Fruit fly (Drosophila melanogaster) whole organism, embryonic: ENCODE data around the gene spd-2.

Experiments
- BEAF-32 ChIP-seq: fragments of 200-800 bp; sonication (Bioruptor generic); optimal IDR thresholded peaks from 3 replicates; lab custom pipeline; 2017; ENCODE audit warnings: missing biosample characterization, missing genetic modification characterization, mild to moderate bottlenecking, moderate library complexity, missing genetic modification reagents
- C15 ChIP-seq: fragments of 200-800 bp; sonication (Bioruptor generic); IDR thresholded peaks from 3 replicates; pipeline ENCODE4 v1.3.6; 2022; ENCODE audit warnings: missing biosample characterization, missing genetic modification characterization
- CG10543 ChIP-seq: fragments of 200-800 bp; sonication (Bioruptor generic); optimal IDR thresholded peaks from 3 replicates; lab custom pipeline; 2017; ENCODE audit warnings: missing biosample characterization, mild to moderate bottlenecking, missing genetic modification characterization, moderate library complexity
- CG10979 ChIP-seq: fragments of 200-800 bp; sonication (Bioruptor generic); optimal IDR thresholded peaks from 2 replicates; lab custom pipeline; 2018; ENCODE audit warnings: missing biosample characterization, mild to moderate bottlenecking, missing genetic modification characterization, moderate library complexity
- CG12219 ChIP-seq: fragments of 200-800 bp; sonication (Bioruptor generic); optimal IDR thresholded peaks from 3 replicates; lab custom pipeline; 2018; ENCODE audit warnings: missing biosample characterization, mild to moderate bottlenecking, missing genetic modification characterization
- CG12391 ChIP-seq: fragments of 200-800 bp; sonication (Bioruptor generic); optimal IDR thresholded peaks from 3 replicates; lab custom pipeline; 2018; ENCODE audit warnings: missing biosample characterization, mild to moderate bottlenecking, missing genetic modification characterization, moderate library complexity
- CG14710 ChIP-seq: fragments of 200-800 bp; sonication (Bioruptor generic); optimal IDR thresholded peaks from 3 replicates; lab custom pipeline; 2019; ENCODE audit warnings: missing biosample characterization, mild to moderate bottlenecking, missing genetic modification characterization, moderate library complexity
- CG14860 ChIP-seq: fragments of 200-800 bp; sonication (Bioruptor generic); IDR thresholded peaks from 3 replicates; pipeline ENCODE4 v1.3.6; 2022; ENCODE audit warnings: missing biosample characterization, missing genetic modification characterization; ENCODE audit not compliant: partially characterized antibody
- CG1603 ChIP-seq: fragments of 200-800 bp; sonication (Bioruptor generic); optimal IDR thresholded peaks from 2 replicates; lab custom pipeline; 2019; ENCODE audit warnings: missing biosample characterization, mild to moderate bottlenecking, missing genetic modification characterization, moderate library complexity
- CG17568 ChIP-seq: fragments of 200-800 bp; sonication (Bioruptor generic); optimal IDR thresholded peaks from 2 replicates; lab custom pipeline; 2018; ENCODE audit warnings: missing biosample characterization, mild to moderate bottlenecking, missing genetic modification characterization, moderate library complexity
- CG2202 ChIP-seq: fragments of 200-800 bp; sonication (Bioruptor generic); optimal IDR thresholded peaks from 2 replicates; lab custom pipeline; 2018; ENCODE audit warnings: missing biosample characterization, mild to moderate bottlenecking, missing genetic modification characterization
- CG30020 ChIP-seq: fragments of 200-800 bp; optimal IDR thresholded peaks from 2 replicates; lab custom pipeline; 2019; ENCODE audit warnings: missing biosample characterization, mild to moderate bottlenecking, missing genetic modification characterization, moderate library complexity
- CG34224 ChIP-seq: fragments of 200-800 bp; sonication (Bioruptor generic); IDR thresholded peaks from 3 replicates; pipeline ENCODE4 v1.3.6; 2022; ENCODE audit warnings: missing biosample characterization, missing genetic modification characterization; ENCODE audit not compliant: partially characterized antibody
- CG3995 ChIP-seq: fragments of 200-800 bp; sonication (Bioruptor generic); optimal IDR thresholded peaks from 3 replicates; lab custom pipeline; 2016; ENCODE audit warnings: missing biosample characterization, missing genetic modification characterization
- CG6765 ChIP-seq: fragments of 200-800 bp; sonication (Bioruptor generic); optimal IDR thresholded peaks from 3 replicates; lab custom pipeline; 2017; ENCODE audit warnings: missing biosample characterization, mild to moderate bottlenecking, missing genetic modification characterization
- CG7556 ChIP-seq: fragments of 200-800 bp; sonication (Bioruptor generic); optimal IDR thresholded peaks from 2 replicates; lab custom pipeline; 2017; ENCODE audit warnings: missing biosample characterization, mild to moderate bottlenecking, missing genetic modification characterization
- CG8359 ChIP-seq: fragments of 200-800 bp; sonication (Bioruptor generic); optimal IDR thresholded peaks from 2 replicates; lab custom pipeline; 2017; ENCODE audit warnings: missing biosample characterization, mild to moderate bottlenecking, missing genetic modification characterization, borderline replicate concordance
- CG8765 ChIP-seq: fragments of 200-800 bp; sonication (Bioruptor generic); IDR thresholded peaks from 2 replicates; pipeline ENCODE4 v1.3.6; 2022; ENCODE audit warnings: missing biosample characterization, missing genetic modification characterization
- CG9215 ChIP-seq: fragments of 200-800 bp; sonication (Bioruptor generic); IDR thresholded peaks from 2 replicates; pipeline ENCODE4 v1.3.6; 2022; ENCODE audit warnings: missing biosample characterization, missing genetic modification characterization
- D19A ChIP-seq: fragments of 200-800 bp; optimal IDR thresholded peaks from 3 replicates; lab custom pipeline; 2019; ENCODE audit warnings: missing biosample characterization, mild to moderate bottlenecking, missing genetic modification characterization, moderate library complexity
- Deaf1 ChIP-seq: fragments of 200-800 bp; optimal IDR thresholded peaks from 3 replicates; lab custom pipeline; 2019; ENCODE audit warnings: missing biosample characterization, mild to moderate bottlenecking, missing genetic modification characterization, moderate library complexity
- Doc3 ChIP-seq: fragments of 200-800 bp; sonication (Bioruptor generic); IDR thresholded peaks from 3 replicates; pipeline ENCODE4 v1.3.6; 2022; ENCODE audit warnings: missing biosample characterization, missing genetic modification characterization; ENCODE audit not compliant: partially characterized antibody
- Gug ChIP-seq: fragments of 200-800 bp; sonication (Bioruptor generic); IDR thresholded peaks from 4 replicates; pipeline ENCODE4 v1.3.6; 2022; ENCODE audit warnings: missing biosample characterization, missing genetic modification characterization
- HLHmδ ChIP-seq: fragments of 200-800 bp; sonication (Bioruptor generic); optimal IDR thresholded peaks from 2 replicates; lab custom pipeline; 2018; ENCODE audit warnings: missing biosample characterization, mild to moderate bottlenecking, missing genetic modification characterization, moderate library complexity
- Hr78 ChIP-seq, 2 experiments: fragments of 200-800 bp in 1 of 2; fragments of >200 bp in 1 of 2; sonication (Bioruptor generic) in 1 of 2; optimal IDR thresholded peaks; 2 replicates each; lab custom pipeline; 2017 to 2019; ENCODE audit warnings: missing biosample characterization in 2 of 2, missing genetic modification characterization in 2 of 2, mild to moderate bottlenecking in 1 of 2, moderate library complexity in 1 of 2
- Lhr ChIP-seq: fragments of 200-800 bp; sonication (Bioruptor generic); optimal IDR thresholded peaks from 3 replicates; lab custom pipeline; 2017; ENCODE audit warnings: mild to moderate bottlenecking, missing biosample characterization, missing genetic modification reagents, missing genetic modification characterization
- Myb ChIP-seq: fragments of 200-800 bp; sonication (Bioruptor generic); optimal IDR thresholded peaks from 2 replicates; lab custom pipeline; 2016; ENCODE audit warnings: missing biosample characterization, missing genetic modification characterization
- Nf-YC ChIP-seq: fragments of 200-800 bp; optimal IDR thresholded peaks from 3 replicates; lab custom pipeline; 2019; ENCODE audit warnings: missing biosample characterization, mild to moderate bottlenecking, missing genetic modification characterization, moderate library complexity
- Ptx1 ChIP-seq: fragments of 200-800 bp; sonication (Bioruptor generic); IDR thresholded peaks from 2 replicates; pipeline ENCODE4 v1.3.6; 2022; ENCODE audit warnings: missing biosample characterization, missing genetic modification characterization
- Scr ChIP-seq: fragments of 200-800 bp; sonication (Bioruptor generic); IDR thresholded peaks from 2 replicates; pipeline ENCODE4 v1.3.6; 2022; ENCODE audit warnings: missing biosample characterization, missing genetic modification characterization; ENCODE audit not compliant: partially characterized antibody
- Sin3A ChIP-seq: fragments of >200 bp; optimal IDR thresholded peaks from 2 replicates; lab custom pipeline; 2018
- Stat92E ChIP-seq, 3 experiments: fragments of >200 bp in 2 of 3; fragments of 200-800 bp in 1 of 3; sonication (Bioruptor generic) in 1 of 3; optimal IDR thresholded peaks; 2 replicates each; lab custom pipeline; 2017 to 2019; ENCODE audit warnings: missing biosample characterization in 3 of 3, missing genetic modification characterization in 3 of 3, mild to moderate bottlenecking in 1 of 3, moderate library complexity in 1 of 3
- Trl ChIP-seq, 3 experiments: fragments of >200 bp in 2 of 3; fragments of 200-800 bp in 1 of 3; sonication (Bioruptor generic) in 1 of 3; optimal IDR thresholded peaks; 2 replicates in 1 of 3; 3 replicates in 2 of 3; lab custom pipeline; 2016 to 2017; ENCODE audit warnings: missing biosample characterization in 1 of 3, missing genetic modification characterization in 1 of 3
- aop ChIP-seq: fragments of 200-800 bp; sonication (Bioruptor generic); IDR thresholded peaks from 2 replicates; pipeline ENCODE4 v1.3.6; 2022; ENCODE audit warnings: missing biosample characterization, missing genetic modification characterization
- ap ChIP-seq: fragments of 200-800 bp; sonication (Bioruptor generic); IDR thresholded peaks from 2 replicates; pipeline ENCODE4 v1.3.6; 2022; ENCODE audit warnings: missing biosample characterization, missing genetic modification characterization
- ato ChIP-seq: fragments of 200-800 bp; sonication (Bioruptor generic); IDR thresholded peaks from 2 replicates; pipeline ENCODE4 v1.3.6; 2022; ENCODE audit warnings: missing biosample characterization, missing genetic modification characterization; ENCODE audit not compliant: partially characterized antibody
- br ChIP-seq: fragments of >200 bp; optimal IDR thresholded peaks from 2 replicates; lab custom pipeline; 2017
- dm ChIP-seq: fragments of 200-800 bp; sonication (Bioruptor generic); optimal IDR thresholded peaks from 3 replicates; lab custom pipeline; 2016; ENCODE audit warnings: missing biosample characterization, missing genetic modification characterization
- fd96Cb ChIP-seq: fragments of 200-800 bp; sonication (Bioruptor generic); optimal IDR thresholded peaks from 2 replicates; lab custom pipeline; 2018; ENCODE audit warnings: missing biosample characterization, mild to moderate bottlenecking, missing genetic modification characterization, moderate library complexity
- ham ChIP-seq: fragments of 200-800 bp; sonication (Bioruptor generic); IDR thresholded peaks from 2 replicates; pipeline ENCODE4 v1.3.6; 2022; ENCODE audit warnings: missing biosample characterization, missing genetic modification characterization
- inv ChIP-seq: fragments of 200-800 bp; sonication (Bioruptor generic); IDR thresholded peaks from 2 replicates; pipeline ENCODE4 v1.3.6; 2022; ENCODE audit warnings: missing biosample characterization, missing genetic modification characterization; ENCODE audit not compliant: partially characterized antibody
- mirr ChIP-seq: fragments of 200-800 bp; sonication (Bioruptor generic); optimal IDR thresholded peaks from 3 replicates; lab custom pipeline; 2018; ENCODE audit warnings: missing biosample characterization, mild to moderate bottlenecking, missing genetic modification characterization
- onecut ChIP-seq: fragments of 200-800 bp; sonication (Bioruptor generic); IDR thresholded peaks from 2 replicates; pipeline ENCODE4 v1.3.6; 2022; ENCODE audit warnings: missing biosample characterization, missing genetic modification characterization
- pho ChIP-seq: fragments of 200-800 bp; sonication (Bioruptor generic); optimal IDR thresholded peaks from 2 replicates; lab custom pipeline; 2016; ENCODE audit warnings: missing biosample characterization, missing genetic modification characterization
- sens ChIP-seq: fragments of 200-800 bp; sonication (Bioruptor generic); peaks from one replicate; lab custom pipeline; 2016; ENCODE audit warnings: missing biosample characterization, missing genetic modification characterization
- shn ChIP-seq: fragments of 200-800 bp; sonication (Bioruptor generic); optimal IDR thresholded peaks from 3 replicates; lab custom pipeline; 2016; ENCODE audit warnings: missing biosample characterization, missing genetic modification characterization
- trem ChIP-seq: fragments of 200-800 bp; optimal IDR thresholded peaks from 3 replicates; lab custom pipeline; 2019; ENCODE audit warnings: missing biosample characterization, mild to moderate bottlenecking, missing genetic modification characterization, moderate library complexity
- tx ChIP-seq: fragments of 200-800 bp; sonication (Bioruptor generic); optimal IDR thresholded peaks from 2 replicates; lab custom pipeline; 2016; ENCODE audit warnings: missing biosample characterization, missing genetic modification characterization
- unc-4 ChIP-seq: fragments of 200-800 bp; sonication (Bioruptor generic); IDR thresholded peaks from 2 replicates; pipeline ENCODE4 v1.3.6; 2022; ENCODE audit warnings: missing biosample characterization, missing genetic modification characterization; ENCODE audit not compliant: partially characterized antibody
- zfh1 ChIP-seq: fragments of 200-800 bp; sonication (Bioruptor generic); IDR thresholded peaks from 3 replicates; pipeline ENCODE4 v1.3.6; 2022; ENCODE audit warnings: missing biosample characterization, missing genetic modification characterization

The spd-2 gene

DNA sequence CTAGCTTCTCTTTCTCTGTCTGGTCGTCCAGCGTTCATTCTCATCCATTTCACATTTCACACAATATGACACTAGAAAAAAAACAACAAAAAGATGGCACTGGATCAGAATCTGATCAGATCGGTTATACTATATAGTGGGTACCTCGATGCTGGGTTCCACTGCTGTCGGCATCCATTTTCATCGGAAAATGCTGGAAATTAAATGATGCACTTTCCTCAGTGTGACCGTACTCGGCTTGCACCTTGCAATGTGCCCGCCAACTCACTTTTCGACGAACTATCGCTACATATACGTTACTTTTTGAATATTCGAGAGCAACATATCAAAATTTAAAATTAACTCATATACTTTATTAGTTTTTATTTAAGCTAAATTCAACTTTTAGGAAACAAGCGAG lies 4.0 kb downstream of the spd-2 start, which contains the start of gene tra (continued):
- TF ChIP-seq sens (GFP tag; lab: Kevin White, UChicago) (peak; percentile 72), CG2202 (tag; lab: Kevin White, UChicago) (no peak), mirr (GFP tag; lab: Kevin White, UChicago) (no peak), ato (GFP tag; lab: Robert Waterston, UW) (peak; percentile 15; the same call in 1 of the 2 replicates), tx (GFP tag; lab: Kevin White, UChicago) (no peak), Myb (GFP tag; lab: Kevin White, UChicago) (peak; percentile 96), aop (no peak), Gug (GFP tag; lab: Robert Waterston, UW) (no peak), Ptx1 (GFP tag; lab: Robert Waterston, UW) (no peak), Lhr (no peak), CG14710 (tag; lab: Kevin White, UChicago) (peak; percentile 66), CG7556 (no peak), Scr (peak; percentile 70), Trl (optimal IDR thresholded peaks at IDR 0.05; lab: Kevin White, UChicago) (no peak), Trl (GFP tag; optimal IDR thresholded peaks at IDR 0.05; lab: Kevin White, UChicago) (no peak), Deaf1 (tag; lab: Kevin White, UChicago) (no peak), CG6765 (GFP tag; lab: Kevin White, UChicago) (no peak), Sin3A (lab: Kevin White, UChicago) (peak; percentile 42), Nf-YC (tag; lab: Kevin White, UChicago) (no peak), trem (tag; lab: Kevin White, UChicago) (peak; percentile 65), Stat92E (GFP tag; optimal IDR thresholded peaks at IDR 0.05; lab: Kevin White, UChicago) (peak in 1 of 3 experiments; percentile 47), CG1603 (tag; lab: Kevin White, UChicago) (peak; percentile 71), dm (GFP tag; lab: Kevin White, UChicago) (peak; percentile 17), HLHmδ (GFP tag; lab: Kevin White, UChicago) (peak; percentile 1), D19A (tag; lab: Kevin White, UChicago) (no peak), inv (peak; percentile 38; the same call in 1 of the 2 replicates), ap (no peak), Doc3 (GFP tag; lab: Robert Waterston, UW) (peak; percentile 60), fd96Cb (tag; lab: Kevin White, UChicago) (no peak), C15 (GFP tag; lab: Robert Waterston, UW) (no peak), CG9215 (GFP tag; lab: Robert Waterston, UW) (no peak), CG10979 (peak; percentile 4), CG12391 (tag; lab: Kevin White, UChicago) (no peak), CG17568 (GFP tag; lab: Kevin White, UChicago) (no peak), shn (GFP tag; lab: Kevin White, UChicago) (no peak), unc-4 (GFP tag; lab: Robert Waterston, UW) (peak; percentile 68), BEAF-32 (GFP tag; lab: Kevin White, UChicago) (peak; percentile 75), pho (GFP tag; lab: Kevin White, UChicago) (no peak), Hr78 (GFP tag; optimal IDR thresholded peaks at IDR 0.05; lab: Kevin White, UChicago) (no peak), CG10543 (GFP tag; lab: Kevin White, UChicago) (no peak), CG8765 (no peak), CG30020 (tag; lab: Kevin White, UChicago) (peak; percentile 7), CG8359 (no peak), br (no peak), CG34224 (GFP tag; lab: Robert Waterston, UW) (peak; percentile 36; the same call in 1 of the 3 replicates), ham (no peak), CG14860 (0 out of 3 replicates have a peak, but pooled peaks have one; percentile 13), onecut (GFP tag; lab: Robert Waterston, UW) (no peak), CG3995 (GFP tag; lab: Kevin White, UChicago) (peak; percentile 70), CG12219 (no peak), zfh1 (GFP tag; lab: Robert Waterston, UW) (no peak)
